Worm (Caenorhabditis elegans) whole organism, L2 larva: ENCODE data around the gene smf-1.

Experiments
- mab-5 ChIP-seq: fragments of 150-350 bp; optimal IDR thresholded peaks from 2 replicates; lab custom pipeline; 2014; ENCODE audit warnings: missing biosample characterization, missing genetic modification characterization
- nhr-11 ChIP-seq: fragments of 150-350 bp; optimal IDR thresholded peaks from 2 replicates; lab custom pipeline; 2014; ENCODE audit warnings: missing biosample characterization, missing genetic modification characterization

DNA sequence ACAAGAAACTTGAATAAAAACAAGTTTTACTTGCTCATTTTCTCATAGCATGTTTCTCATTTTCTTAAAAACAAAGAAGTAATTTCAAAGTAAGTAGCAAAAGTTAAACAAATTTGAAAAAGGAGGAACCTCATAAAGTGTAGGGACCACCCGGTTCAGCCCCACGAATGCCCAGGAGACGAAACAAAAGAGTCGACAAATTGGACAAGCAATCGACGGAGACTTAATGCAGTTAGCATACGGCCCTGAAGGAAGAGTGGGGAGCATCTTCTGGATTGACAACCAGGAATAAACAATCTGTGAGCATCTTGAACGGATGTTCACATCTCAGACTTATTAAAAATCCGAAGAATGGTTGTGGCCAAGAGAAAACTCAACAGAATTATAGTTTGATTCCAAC is 31.2 kb downstream of the smf-1 start:
- TF ChIP-seq mab-5 (tag; lab: Kevin White, UChicago), result no peak
- TF ChIP-seq nhr-11 (tag; lab: Kevin White, UChicago), result no peak
